Worm (Caenorhabditis elegans) whole organism, L2 larva: ENCODE data around the gene F53C3.8.

Experiments used
- C34F6.9 ChIP-seq: fragments of 150-350 bp; optimal IDR thresholded peaks from 2 replicates; lab custom pipeline; 2014; ENCODE audit warnings: missing biosample characterization, missing genetic modification characterization
- F13H6.1 ChIP-seq: sonication (generic microtip); optimal IDR thresholded peaks from 2 replicates; lab custom pipeline; 2016; ENCODE audit warnings: missing genetic modification characterization, missing compliant biosample characterization
- R02D3.7 ChIP-seq: fragments of 150-350 bp; optimal IDR thresholded peaks from 2 replicates; lab custom pipeline; 2014; ENCODE audit warnings: missing biosample characterization, missing genetic modification characterization
- Y55F3AM.14 ChIP-seq: fragments of 200-800 bp; sonication (Bioruptor generic); optimal IDR thresholded peaks from 2 replicates; lab custom pipeline; 2018; ENCODE audit warnings: mild to moderate bottlenecking, missing genetic modification characterization, missing compliant biosample characterization
- ZK546.5 ChIP-seq: sonication (generic microtip); optimal IDR thresholded peaks from 2 replicates; lab custom pipeline; 2017; ENCODE audit warnings: missing biosample characterization, missing genetic modification characterization
- alr-1 ChIP-seq: fragments of 150-350 bp; optimal IDR thresholded peaks from 2 replicates; lab custom pipeline; 2014; ENCODE audit warnings: missing biosample characterization, missing genetic modification characterization
- aly-2 ChIP-seq: fragments of 150-350 bp; optimal IDR thresholded peaks from 2 replicates; lab custom pipeline; 2014; ENCODE audit warnings: missing biosample characterization, missing genetic modification characterization
- ama-1 ChIP-seq: fragments of 150-350 bp; optimal IDR thresholded peaks from 2 replicates; lab custom pipeline; 2018; ENCODE audit warnings: inconsistent platforms
- blmp-1 ChIP-seq: sonication (generic microtip); optimal IDR thresholded peaks from 2 replicates; lab custom pipeline; 2017; ENCODE audit warnings: missing genetic modification characterization, mild to moderate bottlenecking, missing compliant biosample characterization, antibody characterized with exemption, moderate library complexity; ENCODE audit not compliant: insufficient read depth
- ceh-16 ChIP-seq: fragments of 150-350 bp; optimal IDR thresholded peaks from 2 replicates; lab custom pipeline; 2014; ENCODE audit warnings: missing biosample characterization, missing genetic modification characterization
- ceh-82 ChIP-seq: fragments of 150-350 bp; optimal IDR thresholded peaks from 2 replicates; lab custom pipeline; 2014; ENCODE audit warnings: missing biosample characterization, missing genetic modification characterization
- crh-2 ChIP-seq: sonication (generic microtip); optimal IDR thresholded peaks from 2 replicates; lab custom pipeline; 2017; ENCODE audit warnings: missing biosample characterization, missing genetic modification characterization
- dmd-4 ChIP-seq: sonication (generic microtip); optimal IDR thresholded peaks from 2 replicates; lab custom pipeline; 2017; ENCODE audit warnings: missing biosample characterization, missing genetic modification characterization
- egl-27 ChIP-seq: sonication (generic microtip); optimal IDR thresholded peaks from 3 replicates; lab custom pipeline; 2017; ENCODE audit warnings: missing biosample characterization, missing genetic modification reagents, missing genetic modification characterization
- elt-1 ChIP-seq: fragments of 150-350 bp; optimal IDR thresholded peaks from 2 replicates; lab custom pipeline; 2014; ENCODE audit warnings: missing biosample characterization, missing genetic modification characterization
- elt-3 ChIP-seq: sonication (generic microtip); optimal IDR thresholded peaks from 2 replicates; lab custom pipeline; 2017; ENCODE audit warnings: missing biosample characterization, missing genetic modification characterization
- fos-1 ChIP-seq: fragments of 150-350 bp; optimal IDR thresholded peaks from 2 replicates; lab custom pipeline; 2014; ENCODE audit warnings: missing biosample characterization, missing genetic modification characterization
- gmeb-1 ChIP-seq: fragments of 150-350 bp; optimal IDR thresholded peaks from 2 replicates; lab custom pipeline; 2014; ENCODE audit warnings: missing biosample characterization, missing genetic modification characterization
- lin-11 ChIP-seq: fragments of 150-350 bp; sonication (generic microtip); optimal IDR thresholded peaks from 2 replicates; lab custom pipeline; 2014; ENCODE audit warnings: missing biosample characterization, missing genetic modification characterization, inconsistent platforms, mixed read lengths
- lin-13 ChIP-seq: fragments of 150-350 bp; optimal IDR thresholded peaks from 2 replicates; lab custom pipeline; 2014; ENCODE audit warnings: missing biosample characterization, missing genetic modification reagents, missing genetic modification characterization
- lin-39 ChIP-seq: fragments of 150-350 bp; optimal IDR thresholded peaks from 2 replicates; lab custom pipeline; 2014; ENCODE audit warnings: missing biosample characterization, missing genetic modification reagents, missing genetic modification characterization
- lsy-2 ChIP-seq, 2 experiments: fragments of 150-350 bp in 1 of 2; sonication (generic microtip) in 1 of 2; optimal IDR thresholded peaks; 2 replicates each; lab custom pipeline; 2014 to 2017; ENCODE audit warnings: missing biosample characterization in 2 of 2, missing genetic modification characterization in 2 of 2
- mab-5 ChIP-seq: fragments of 150-350 bp; optimal IDR thresholded peaks from 2 replicates; lab custom pipeline; 2014; ENCODE audit warnings: missing biosample characterization, missing genetic modification characterization
- mbf-1 ChIP-seq: sonication (generic microtip); optimal IDR thresholded peaks from 2 replicates; lab custom pipeline; 2017; ENCODE audit warnings: missing biosample characterization, missing genetic modification characterization
- mdl-1 ChIP-seq, 2 experiments: fragments of 150-350 bp in 1 of 2; sonication (generic microtip) in 1 of 2; optimal IDR thresholded peaks; 2 replicates each; lab custom pipeline; 2017; ENCODE audit warnings: missing biosample characterization in 2 of 2, missing genetic modification characterization in 2 of 2
- nhr-10 ChIP-seq: sonication (generic microtip); optimal IDR thresholded peaks from 2 replicates; lab custom pipeline; 2017; ENCODE audit warnings: missing biosample characterization, missing genetic modification characterization
- nhr-11 ChIP-seq: fragments of 150-350 bp; optimal IDR thresholded peaks from 2 replicates; lab custom pipeline; 2014; ENCODE audit warnings: missing biosample characterization, missing genetic modification characterization
- nhr-12 ChIP-seq: fragments of 150-350 bp; optimal IDR thresholded peaks from 2 replicates; lab custom pipeline; 2014; ENCODE audit warnings: missing biosample characterization, missing genetic modification characterization
- nhr-129 ChIP-seq: fragments of 150-350 bp; optimal IDR thresholded peaks from 2 replicates; lab custom pipeline; 2014; ENCODE audit warnings: missing biosample characterization, missing genetic modification characterization
- nhr-21 ChIP-seq: fragments of 150-350 bp; optimal IDR thresholded peaks from 2 replicates; lab custom pipeline; 2014; ENCODE audit warnings: missing biosample characterization, missing genetic modification characterization
- nhr-23 ChIP-seq: fragments of 150-350 bp; optimal IDR thresholded peaks from 2 replicates; lab custom pipeline; 2014; ENCODE audit warnings: missing biosample characterization, missing genetic modification reagents, missing genetic modification characterization
- nhr-237 ChIP-seq: fragments of 150-350 bp; optimal IDR thresholded peaks from 2 replicates; lab custom pipeline; 2014; ENCODE audit warnings: missing biosample characterization, missing genetic modification characterization
- nhr-25 ChIP-seq: fragments of 150-350 bp; sonication (generic microtip); optimal IDR thresholded peaks from 3 replicates; lab custom pipeline; 2014; ENCODE audit warnings: missing biosample characterization, missing genetic modification characterization
- nhr-6 ChIP-seq: fragments of 150-350 bp; optimal IDR thresholded peaks from 2 replicates; lab custom pipeline; 2014; ENCODE audit warnings: missing biosample characterization, missing genetic modification characterization
- nhr-77 ChIP-seq: fragments of 150-350 bp; optimal IDR thresholded peaks from 2 replicates; lab custom pipeline; 2014; ENCODE audit warnings: missing biosample characterization, missing genetic modification characterization
- peb-1 ChIP-seq: fragments of 150-350 bp; optimal IDR thresholded peaks from 2 replicates; lab custom pipeline; 2014; ENCODE audit warnings: missing biosample characterization, missing genetic modification characterization
- sem-4 ChIP-seq: fragments of 150-350 bp; optimal IDR thresholded peaks from 2 replicates; lab custom pipeline; 2014; ENCODE audit warnings: missing biosample characterization, missing genetic modification reagents, missing genetic modification characterization
- skn-1 ChIP-seq: sonication (generic microtip); optimal IDR thresholded peaks from 2 replicates; lab custom pipeline; 2017; ENCODE audit warnings: missing biosample characterization, missing genetic modification characterization
- sma-3 ChIP-seq: sonication (generic microtip); optimal IDR thresholded peaks from 2 replicates; lab custom pipeline; 2016; ENCODE audit warnings: missing genetic modification reagents, missing genetic modification characterization, missing compliant biosample characterization
- sma-9 ChIP-seq, 2 experiments: fragments of 150-350 bp in 1 of 2; sonication (generic microtip) in 1 of 2; optimal IDR thresholded peaks; 2 replicates each; lab custom pipeline; 2014 to 2016; ENCODE audit warnings: missing genetic modification characterization in 2 of 2, mild to moderate bottlenecking in 1 of 2, missing biosample characterization in 1 of 2, missing compliant biosample characterization in 1 of 2, missing genetic modification reagents in 1 of 2, moderate library complexity in 1 of 2
- snpc-4 ChIP-seq: fragments of 150-350 bp; optimal IDR thresholded peaks from 2 replicates; lab custom pipeline; 2014; ENCODE audit warnings: missing biosample characterization, missing genetic modification characterization
- unc-39 ChIP-seq: fragments of 150-350 bp; optimal IDR thresholded peaks from 2 replicates; lab custom pipeline; 2014; ENCODE audit warnings: missing biosample characterization, missing genetic modification characterization
- unc-55 ChIP-seq: fragments of 150-350 bp; sonication (generic microtip); optimal IDR thresholded peaks from 3 replicates; lab custom pipeline; 2014; ENCODE audit warnings: missing biosample characterization, missing genetic modification reagents, missing genetic modification characterization
- zag-1 ChIP-seq: fragments of 150-350 bp; optimal IDR thresholded peaks from 2 replicates; lab custom pipeline; 2014; ENCODE audit warnings: missing biosample characterization, missing genetic modification characterization
- ztf-1 ChIP-seq: fragments of 200-800 bp; sonication (Bioruptor generic); conservative IDR thresholded peaks from 2 replicates; pipeline ENCODE4 v1.3.6; 2022; ENCODE audit warnings: missing genetic modification characterization, missing compliant biosample characterization
- ztf-11 ChIP-seq: sonication (generic microtip); optimal IDR thresholded peaks from 2 replicates; lab custom pipeline; 2017; ENCODE audit warnings: missing biosample characterization, missing genetic modification characterization
- ztf-4 ChIP-seq: fragments of 150-350 bp; optimal IDR thresholded peaks from 2 replicates; lab custom pipeline; 2014; ENCODE audit warnings: missing biosample characterization, missing genetic modification characterization

Gene F53C3.8

DNA sequence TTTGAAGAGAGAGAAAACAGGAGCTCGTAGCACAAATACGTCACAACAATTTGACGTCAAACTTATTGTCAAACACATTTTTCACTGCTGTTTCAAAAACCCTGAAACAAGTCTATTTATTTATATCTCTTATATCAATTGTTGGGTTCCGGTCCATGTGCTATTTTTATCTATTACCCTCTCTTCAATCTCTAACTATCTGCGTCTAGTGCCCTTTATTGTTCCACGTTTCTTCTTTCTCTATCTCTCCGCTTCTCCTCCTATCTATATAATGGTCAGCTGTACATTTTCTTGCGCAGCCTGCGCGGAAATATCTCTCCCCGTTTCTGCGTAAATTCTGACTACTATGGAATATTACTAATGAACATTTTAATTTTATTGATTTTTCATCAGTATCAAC lies 5.7 kb downstream of the F53C3.8 start:
- TF ChIP-seq C34F6.9 (tag; lab: Kevin White, UChicago) (peak; percentile 59), skn-1 (tag; lab: Kevin White, UChicago) (no peak), dmd-4 (tag; lab: Kevin White, UChicago) (no peak), unc-55 (GFP tag; lab: Kevin White, UChicago) (peak; percentile 50), F13H6.1 (peak; percentile 73), sem-4 (tag; lab: Kevin White, UChicago) (no peak), nhr-23 (no peak), nhr-21 (tag; lab: Kevin White, UChicago) (peak; percentile 38), crh-2 (tag; lab: Kevin White, UChicago) (peak; percentile 78), lsy-2 (tag; optimal IDR thresholded peaks at IDR 0.05; lab: Kevin White, UChicago) (peak in 1 of 2 experiments; percentile 57), Y55F3AM.14 (GFP tag; lab: Kevin White, UChicago) (no peak), sma-9 (GFP tag; optimal IDR thresholded peaks at IDR 0.05; lab: Kevin White, UChicago) (peak; percentile 85), sma-9 (tag; optimal IDR thresholded peaks at IDR 0.05; lab: Kevin White, UChicago) (no peak), sma-3 (peak; percentile 14), nhr-77 (tag; lab: Kevin White, UChicago) (no peak), aly-2 (no peak), lin-13 (GFP tag; lab: Kevin White, UChicago) (peak; percentile 59), gmeb-1 (tag; lab: Kevin White, UChicago) (peak; percentile 10), ztf-1 (GFP tag; lab: Robert Waterston, UW) (no peak), mab-5 (tag; lab: Kevin White, UChicago) (no peak), nhr-129 (tag; lab: Kevin White, UChicago) (peak; percentile 27), nhr-25 (tag; lab: Kevin White, UChicago) (peak; percentile 48)

DNA sequence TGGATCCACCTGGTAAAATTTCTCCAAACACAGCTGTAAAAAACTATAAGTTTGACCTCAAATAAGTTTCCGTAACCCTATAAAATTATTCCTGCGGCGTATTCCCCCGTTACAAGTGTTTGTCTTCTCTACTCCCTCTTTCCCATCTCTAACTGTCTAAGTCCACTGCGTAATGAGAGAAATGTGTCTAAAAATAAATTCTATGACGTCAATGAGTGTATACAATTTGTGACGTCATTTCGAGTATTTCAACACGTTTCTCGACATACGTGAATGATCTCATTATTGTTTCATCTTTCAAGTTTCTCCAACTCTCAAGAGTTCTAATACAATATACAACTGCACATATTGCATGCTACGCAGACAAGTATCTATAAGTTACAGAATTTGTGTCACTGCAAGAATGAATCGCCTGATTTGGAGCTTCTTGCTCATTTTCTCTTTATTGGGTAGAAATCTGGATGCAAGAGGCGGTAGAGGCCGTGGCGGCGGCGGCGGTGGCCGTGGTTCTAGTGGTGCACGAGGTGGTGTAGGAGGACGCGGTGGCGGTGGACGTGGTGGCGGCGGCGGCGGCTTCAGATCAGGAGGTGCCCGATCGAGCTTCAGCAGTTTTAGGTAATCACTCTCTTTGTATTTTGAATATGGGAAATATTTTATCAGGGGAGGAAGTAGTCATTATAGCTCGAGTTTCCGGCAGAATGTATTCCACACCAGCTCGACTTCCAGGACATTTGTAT lies 6.7 kb downstream of the F53C3.8 start, which contains the start of gene F53C3.6:
F53C3.6 (plus strand) TSS at position 385 of the 737 bp plus-strand sequence.
- TF ChIP-seq egl-27 (peak; percentile 64), snpc-4 (tag; lab: Kevin White, UChicago) (no peak), sma-9 (GFP tag; optimal IDR thresholded peaks at IDR 0.05; lab: Kevin White, UChicago) (peak; percentile 98), sma-9 (tag; optimal IDR thresholded peaks at IDR 0.05; lab: Kevin White, UChicago) (no peak), unc-39 (tag; lab: Kevin White, UChicago) (no peak), ama-1 (lab: Kevin White, UChicago) (no peak), nhr-77 (tag; lab: Kevin White, UChicago) (no peak), aly-2 (no peak), lin-39 (tag; lab: Kevin White, UChicago) (no peak), lsy-2 (tag; optimal IDR thresholded peaks at IDR 0.05; lab: Kevin White, UChicago) (peak; percentile 11 to 78), ZK546.5 (tag; lab: Kevin White, UChicago) (no peak), mbf-1 (tag; lab: Kevin White, UChicago) (no peak), nhr-25 (tag; lab: Kevin White, UChicago) (no peak), ceh-82 (tag; lab: Kevin White, UChicago) (no peak), lin-13 (GFP tag; lab: Kevin White, UChicago) (peak; percentile 69), zag-1 (peak; percentile 65), F13H6.1 (peak; percentile 81), fos-1 (peak; percentile 27), lin-11 (tag; lab: Kevin White, UChicago) (no peak), R02D3.7 (tag; lab: Kevin White, UChicago) (no peak), peb-1 (tag; lab: Kevin White, UChicago) (no peak), crh-2 (tag; lab: Kevin White, UChicago) (peak; percentile 91), nhr-237 (tag; lab: Kevin White, UChicago) (no peak), C34F6.9 (tag; lab: Kevin White, UChicago) (peak; percentile 91), nhr-11 (no peak), unc-55 (GFP tag; lab: Kevin White, UChicago) (peak; percentile 92), elt-1 (tag; lab: Kevin White, UChicago) (no peak), sma-3 (peak; percentile 13), gmeb-1 (tag; lab: Kevin White, UChicago) (no peak), nhr-21 (tag; lab: Kevin White, UChicago) (peak; percentile 22), nhr-10 (tag; lab: Kevin White, UChicago) (no peak), mdl-1 (tag; optimal IDR thresholded peaks at IDR 0.05; lab: Kevin White, UChicago) (peak in 1 of 2 experiments; percentile 36), nhr-23 (no peak), alr-1 (tag; lab: Kevin White, UChicago) (no peak), ztf-4 (tag; lab: Kevin White, UChicago) (peak; percentile 23), nhr-6 (peak; percentile 33), nhr-129 (tag; lab: Kevin White, UChicago) (peak; percentile 69), ceh-16 (tag; lab: Kevin White, UChicago) (no peak), ztf-1 (GFP tag; lab: Robert Waterston, UW) (no peak), elt-3 (tag; lab: Kevin White, UChicago) (no peak), skn-1 (tag; lab: Kevin White, UChicago) (no peak), dmd-4 (tag; lab: Kevin White, UChicago) (no peak), Y55F3AM.14 (GFP tag; lab: Kevin White, UChicago) (no peak), blmp-1 (tag; lab: Kevin White, UChicago) (no peak), ztf-11 (tag; lab: Kevin White, UChicago) (no peak), nhr-12 (tag; lab: Kevin White, UChicago) (no peak)
